Worm (Caenorhabditis elegans): ENCODE measurements around the gene unc-105.

Gene unc-105

DNA sequence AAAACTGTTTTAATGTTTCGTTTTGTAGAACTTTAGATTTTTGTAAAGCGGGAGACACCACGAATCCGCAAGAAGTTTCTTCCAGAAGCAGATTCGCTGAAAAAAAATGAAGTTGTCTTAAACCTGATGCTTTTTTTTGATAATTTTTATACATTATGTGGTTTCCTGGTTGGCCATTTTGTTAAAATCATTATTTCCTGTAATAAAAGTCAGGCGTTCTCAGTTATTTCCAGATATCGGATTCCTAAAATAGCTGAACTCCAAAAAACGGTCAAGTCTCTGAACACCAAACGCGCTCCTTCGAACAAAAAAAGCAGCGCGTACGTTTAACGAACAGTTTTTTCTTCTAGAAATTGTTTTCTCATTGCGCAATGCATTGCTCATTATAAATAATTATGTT, 21.1 kb downstream of the unc-105 start (continued):
- no peak for TF ChIP-seq hlh-30 (tag; optimal IDR thresholded peaks at IDR 0.05; ENCODE audit: insufficient read depth)
- peak; percentile 46 for TF ChIP-seq hlh-8 (tag; optimal IDR thresholded peaks at IDR 0.05)
- TF ChIP-seq madf-2 (tag; optimal IDR thresholded peaks at IDR 0.05), result no peak
- peak; percentile 64 for TF ChIP-seq rnt-1 (tag; optimal IDR thresholded peaks at IDR 0.05)
- TF ChIP-seq dmd-4 (tag; optimal IDR thresholded peaks at IDR 0.05; ENCODE audit: borderline replicate concordance), result no peak
- TF ChIP-seq pha-4 (tag; optimal IDR thresholded peaks at IDR 0.05), result no peak
- TF ChIP-seq ztf-16 (tag; optimal IDR thresholded peaks at IDR 0.05), result peak; percentile 28
- no peak for TF ChIP-seq sdc-2 (tag; optimal IDR thresholded peaks at IDR 0.05)
- TF ChIP-seq hlh-6 (tag; optimal IDR thresholded peaks at IDR 0.05), result no peak
- TF ChIP-seq ceh-48 (tag; optimal IDR thresholded peaks at IDR 0.05), result no peak
- peak; percentile 42 for TF ChIP-seq unc-42 (tag; optimal IDR thresholded peaks at IDR 0.05)
- TF ChIP-seq unc-3 (GFP tag; conservative IDR thresholded peaks at IDR 0.05), result no peak
- peak; percentile 28 for TF ChIP-seq unc-3 (tag; optimal IDR thresholded peaks at IDR 0.05)
- no peak for TF ChIP-seq hlh-15 (tag; optimal IDR thresholded peaks at IDR 0.05)
- TF ChIP-seq sox-4 (tag; optimal IDR thresholded peaks at IDR 0.05), result no peak
- no peak for TF ChIP-seq unc-86 (tag; optimal IDR thresholded peaks at IDR 0.05)
- TF ChIP-seq nhr-11 (tag; optimal IDR thresholded peaks at IDR 0.05), result no peak
- TF ChIP-seq T23F11.4 (GFP tag; optimal IDR thresholded peaks at IDR 0.05), result no peak
- TF ChIP-seq mec-3 (tag; optimal IDR thresholded peaks at IDR 0.05; ENCODE audit: borderline replicate concordance), result peak; percentile 71
- peak; percentile 76 for TF ChIP-seq ets-4 (tag; optimal IDR thresholded peaks at IDR 0.05)
- no peak for TF ChIP-seq ceh-18 (tag; optimal IDR thresholded peaks at IDR 0.05)
- TF ChIP-seq elt-4 (tag; optimal IDR thresholded peaks at IDR 0.05), result no peak
- TF ChIP-seq fkh-6 (tag; optimal IDR thresholded peaks at IDR 0.05), result no peak
- peak; percentile 83 for TF ChIP-seq fax-1 (tag; optimal IDR thresholded peaks at IDR 0.05)
- no peak for TF ChIP-seq fkh-10 (GFP tag; optimal IDR thresholded peaks at IDR 0.05)
- peak; percentile 64 for TF ChIP-seq ahr-1 (tag; optimal IDR thresholded peaks at IDR 0.05)
- no peak for TF ChIP-seq pax-1 (tag; optimal IDR thresholded peaks at IDR 0.05)
- peak; percentile 86 for TF ChIP-seq C08G9.2 (tag; optimal IDR thresholded peaks at IDR 0.05)
- no peak for TF ChIP-seq syd-9 (tag; optimal IDR thresholded peaks at IDR 0.05)
- no peak for TF ChIP-seq lin-11 (tag; optimal IDR thresholded peaks at IDR 0.05)
- TF ChIP-seq tbx-7 (tag; optimal IDR thresholded peaks at IDR 0.05), result peak; percentile 77
- TF ChIP-seq Y22D7AL.16 (tag; optimal IDR thresholded peaks at IDR 0.05), result no peak
- TF ChIP-seq nfya-1 (tag; optimal IDR thresholded peaks at IDR 0.05), result no peak
- TF ChIP-seq unc-55 (GFP tag; optimal IDR thresholded peaks at IDR 0.05), result no peak

DNA sequence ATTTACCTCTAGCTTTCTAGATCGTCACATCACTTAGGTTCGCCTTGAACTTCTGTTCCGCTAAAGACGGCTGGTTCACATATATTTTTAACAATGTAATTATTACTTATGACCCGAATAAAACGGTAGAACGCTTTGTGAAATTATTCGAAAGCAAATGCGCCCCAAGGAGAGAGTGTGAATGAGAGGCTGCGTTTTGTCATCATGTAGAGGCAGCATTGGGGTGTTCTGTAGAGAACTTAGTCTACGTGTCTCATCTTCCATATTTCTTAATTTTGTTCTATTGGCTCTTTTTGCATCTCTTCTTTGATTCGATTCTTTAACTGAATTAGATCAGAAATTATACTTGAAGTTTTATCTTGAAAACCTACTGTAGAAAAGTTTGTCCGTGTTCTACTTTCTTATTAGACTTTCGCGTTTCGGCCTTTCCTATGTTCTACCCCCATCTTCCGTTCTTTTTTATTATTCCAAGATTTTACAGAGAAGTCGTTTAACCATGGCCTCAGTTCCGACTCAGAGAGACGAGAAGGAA, 21.8 kb downstream of the unc-105 start, which contains the start of gene cdc-48.2:
Gene cdc-48.2, plus strand, starts transcription at position 482 of the 532 bp plus-strand sequence.
- TF ChIP-seq F13H6.1 (tag; optimal IDR thresholded peaks at IDR 0.05), result no peak
- TF ChIP-seq madf-2 (tag; optimal IDR thresholded peaks at IDR 0.05), result no peak
- no peak for TF ChIP-seq tbx-2 (tag; optimal IDR thresholded peaks at IDR 0.05)
- TF ChIP-seq ama-1 (optimal IDR thresholded peaks at IDR 0.05), result no peak
- no peak for TF ChIP-seq C08G9.2 (tag; optimal IDR thresholded peaks at IDR 0.05)
- TF ChIP-seq fkh-6 (tag; optimal IDR thresholded peaks at IDR 0.05), result no peak
- TF ChIP-seq ceh-19 (GFP tag; optimal IDR thresholded peaks at IDR 0.05), result no peak
- no peak for TF ChIP-seq ceh-45 (GFP tag; IDR thresholded peaks at IDR 0.05)
- TF ChIP-seq pat-9 (tag; optimal IDR thresholded peaks at IDR 0.05), result no peak
- no peak for TF ChIP-seq rnt-1 (tag; optimal IDR thresholded peaks at IDR 0.05)
- TF ChIP-seq mec-3 (tag; optimal IDR thresholded peaks at IDR 0.05; ENCODE audit: borderline replicate concordance), result no peak
- TF ChIP-seq ceh-30 (tag; optimal IDR thresholded peaks at IDR 0.05), result no peak

DNA sequence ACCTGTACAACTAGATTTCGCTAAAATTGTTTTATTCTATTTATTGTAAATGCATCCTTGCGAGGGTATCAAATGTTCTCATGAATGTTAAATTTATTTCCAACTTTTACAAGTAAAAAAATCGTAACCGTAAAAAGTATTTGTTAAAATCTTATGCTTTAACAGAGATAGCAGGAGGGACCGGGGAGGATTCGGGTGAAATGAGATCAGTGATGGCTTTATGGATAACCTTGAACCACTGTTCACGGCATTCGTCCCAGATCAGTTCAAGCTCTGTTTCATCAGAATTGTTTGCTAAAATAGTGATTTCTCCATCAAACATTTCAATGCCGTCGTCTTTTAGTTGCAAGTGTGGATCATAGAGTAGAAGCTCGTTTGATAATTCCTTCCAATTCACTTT, 24.9 kb downstream of the unc-105 start:
- TF ChIP-seq T23F11.4 (GFP tag; optimal IDR thresholded peaks at IDR 0.05) (no peak), hlh-13 (GFP tag; optimal IDR thresholded peaks at IDR 0.05) (no peak), unc-55 (GFP tag; optimal IDR thresholded peaks at IDR 0.05) (no peak), hlh-8 (tag; optimal IDR thresholded peaks at IDR 0.05) (no peak), fkh-10 (GFP tag; optimal IDR thresholded peaks at IDR 0.05) (no peak), ceh-45 (GFP tag; IDR thresholded peaks at IDR 0.05) (no peak), F13H6.1 (tag; optimal IDR thresholded peaks at IDR 0.05) (no peak), ceh-31 (tag; optimal IDR thresholded peaks at IDR 0.05) (no peak), ceh-18 (tag; optimal IDR thresholded peaks at IDR 0.05) (no peak), nhr-11 (tag; optimal IDR thresholded peaks at IDR 0.05) (no peak), fax-1 (tag; optimal IDR thresholded peaks at IDR 0.05) (no peak), ahr-1 (tag; optimal IDR thresholded peaks at IDR 0.05) (no peak), ama-1 (optimal IDR thresholded peaks at IDR 0.05) (no peak), elt-2 (tag; optimal IDR thresholded peaks at IDR 0.05) (no peak), sdc-2 (tag; optimal IDR thresholded peaks at IDR 0.05) (no peak)

All from whole organism, late embryonic.